Worm (Caenorhabditis elegans) whole organism, L3 larva: ENCODE data around the gene W06D11.3.

Source experiments
- ama-1 ChIP-seq: fragments of 150-350 bp; optimal IDR thresholded peaks from 2 replicates; lab custom pipeline; 2018
- egl-27 ChIP-seq: sonication (generic microtip); optimal IDR thresholded peaks from 4 replicates; lab custom pipeline; 2017; ENCODE audit warnings: missing biosample characterization, missing genetic modification reagents, missing genetic modification characterization
- elt-1 ChIP-seq: fragments of 150-350 bp; optimal IDR thresholded peaks from 2 replicates; lab custom pipeline; 2014; ENCODE audit warnings: missing biosample characterization, missing genetic modification characterization
- elt-2 ChIP-seq: sonication (generic microtip); optimal IDR thresholded peaks from 2 replicates; lab custom pipeline; 2016; ENCODE audit warnings: missing genetic modification reagents, mild to moderate bottlenecking, missing genetic modification characterization, missing compliant biosample characterization
- fkh-10 ChIP-seq: sonication (generic microtip); optimal IDR thresholded peaks from 2 replicates; lab custom pipeline; 2017; ENCODE audit warnings: missing biosample characterization, missing genetic modification reagents, missing genetic modification characterization
- nhr-12 ChIP-seq: fragments of 150-350 bp; optimal IDR thresholded peaks from 2 replicates; lab custom pipeline; 2014; ENCODE audit warnings: missing biosample characterization, missing genetic modification characterization
- nhr-23 ChIP-seq: fragments of 150-350 bp; optimal IDR thresholded peaks from 2 replicates; lab custom pipeline; 2014; ENCODE audit warnings: missing biosample characterization, missing genetic modification reagents, missing genetic modification characterization
- nhr-76 ChIP-seq: fragments of 150-350 bp; sonication (generic microtip); optimal IDR thresholded peaks from 5 replicates; lab custom pipeline; 2014; ENCODE audit warnings: missing biosample characterization, missing genetic modification characterization
- nhr-77 ChIP-seq: fragments of 150-350 bp; optimal IDR thresholded peaks from 2 replicates; lab custom pipeline; 2014; ENCODE audit warnings: missing biosample characterization, missing genetic modification characterization
- pha-4 ChIP-seq: fragments of 150-350 bp; optimal IDR thresholded peaks from 2 replicates; lab custom pipeline; 2014; ENCODE audit warnings: missing biosample characterization, missing genetic modification reagents, missing genetic modification characterization
- skn-1 ChIP-seq: fragments of 150-350 bp; optimal IDR thresholded peaks from 2 replicates; lab custom pipeline; 2014; ENCODE audit warnings: missing biosample characterization, missing genetic modification characterization

DNA sequence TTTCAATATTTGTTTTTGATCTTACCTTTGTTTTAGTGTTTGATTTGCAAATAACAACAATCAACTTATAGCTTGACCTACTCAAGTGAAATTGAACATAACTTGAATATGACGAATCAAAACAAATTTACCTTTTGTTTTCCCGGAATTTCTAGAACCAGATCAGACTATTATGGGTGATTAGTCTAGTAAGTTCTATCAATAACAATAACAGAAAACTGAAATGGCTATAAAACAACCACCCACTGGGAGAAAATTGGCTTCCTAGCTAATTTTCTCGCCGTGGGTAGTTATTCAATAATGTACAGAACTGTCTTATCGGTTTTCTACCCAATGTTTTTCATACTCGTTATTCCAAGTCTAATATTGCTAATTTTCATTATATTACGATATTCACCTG lies 30.2 kb downstream of the W06D11.3 start, which contains the start of gene srd-45:
- TF ChIP-seq nhr-77 (tag; lab: Kevin White, UChicago) = no peak
- no peak for TF ChIP-seq ama-1
- no peak for TF ChIP-seq pha-4
- no peak for TF ChIP-seq elt-2 (tag; lab: Kevin White, UChicago)
- TF ChIP-seq nhr-76 = no peak
- no peak for TF ChIP-seq skn-1
- TF ChIP-seq elt-1 (tag; lab: Kevin White, UChicago) = no peak
- no peak for TF ChIP-seq egl-27
- no peak for TF ChIP-seq nhr-12 (tag; lab: Kevin White, UChicago)
- no peak for TF ChIP-seq nhr-23
- TF ChIP-seq fkh-10 (GFP tag; lab: Kevin White, UChicago) = no peak
